Fruit fly (Drosophila melanogaster) whole organism, embryonic: Measurements from ENCODE around the gene CG13924.
A peak's percentile ranks its signal among the peaks of the same experiment; 100 is the strongest.

ENCODE experiments used
- BEAF-32 ChIP-seq: fragments of 200-800 bp; sonication (Bioruptor generic); optimal IDR thresholded peaks from 3 replicates; lab custom pipeline; 2017; ENCODE audit warnings: missing biosample characterization, missing genetic modification characterization, mild to moderate bottlenecking, moderate library complexity, missing genetic modification reagents
- CG10147 ChIP-seq: fragments of 200-800 bp; sonication (Bioruptor generic); optimal IDR thresholded peaks from 2 replicates; lab custom pipeline; 2019; ENCODE audit warnings: missing biosample characterization, mild to moderate bottlenecking, missing genetic modification characterization, moderate library complexity
- CG11695 ChIP-seq: fragments of 200-800 bp; sonication (Bioruptor generic); IDR thresholded peaks from 3 replicates; pipeline ENCODE4 v1.3.6; 2022; ENCODE audit warnings: missing biosample characterization, missing genetic modification characterization
- CG12071 ChIP-seq: fragments of 200-800 bp; sonication (Bioruptor generic); optimal IDR thresholded peaks from 3 replicates; lab custom pipeline; 2018; ENCODE audit warnings: missing biosample characterization, mild to moderate bottlenecking, missing genetic modification characterization
- CG13424 ChIP-seq: fragments of 200-800 bp; sonication (Bioruptor generic); optimal IDR thresholded peaks from 2 replicates; lab custom pipeline; 2019; ENCODE audit warnings: missing biosample characterization, mild to moderate bottlenecking, missing genetic modification characterization, moderate library complexity
- CG14014 ChIP-seq: fragments of 200-800 bp; sonication (Bioruptor generic); IDR thresholded peaks from 2 replicates; pipeline ENCODE4 v1.3.6; 2022; ENCODE audit warnings: missing biosample characterization, missing genetic modification characterization
- CG1603 ChIP-seq: fragments of 200-800 bp; sonication (Bioruptor generic); optimal IDR thresholded peaks from 2 replicates; lab custom pipeline; 2019; ENCODE audit warnings: missing biosample characterization, mild to moderate bottlenecking, missing genetic modification characterization, moderate library complexity
- CG16813 ChIP-seq: fragments of 200-800 bp; sonication (Bioruptor generic); IDR thresholded peaks from 3 replicates; pipeline ENCODE4 v1.3.6; 2022; ENCODE audit warnings: missing biosample characterization, missing genetic modification characterization; ENCODE audit not compliant: partially characterized antibody
- CG2120 ChIP-seq: fragments of 200-800 bp; sonication (Bioruptor generic); optimal IDR thresholded peaks from 3 replicates; lab custom pipeline; 2016; ENCODE audit warnings: missing biosample characterization, missing genetic modification characterization
- CG2678 ChIP-seq: fragments of 200-800 bp; sonication (Bioruptor generic); optimal IDR thresholded peaks from 3 replicates; lab custom pipeline; 2019; ENCODE audit warnings: missing biosample characterization, mild to moderate bottlenecking, missing genetic modification characterization, moderate library complexity
- CG31388 ChIP-seq: fragments of 200-800 bp; sonication (Bioruptor generic); optimal IDR thresholded peaks from 2 replicates; lab custom pipeline; 2016; ENCODE audit warnings: missing biosample characterization, missing genetic modification characterization
- CG3163 ChIP-seq: fragments of 200-800 bp; sonication (Bioruptor generic); optimal IDR thresholded peaks from 3 replicates; lab custom pipeline; 2016; ENCODE audit warnings: missing biosample characterization, missing genetic modification characterization
- CG34422 ChIP-seq: fragments of 200-800 bp; sonication (Bioruptor generic); IDR thresholded peaks from 3 replicates; pipeline ENCODE4 v1.3.6; 2022; ENCODE audit warnings: missing biosample characterization, missing genetic modification characterization
- CG6272 ChIP-seq: fragments of 200-800 bp; sonication (Bioruptor generic); IDR thresholded peaks from 2 replicates; pipeline ENCODE4 v1.3.6; 2022; ENCODE audit warnings: missing biosample characterization, missing genetic modification characterization
- CG6654 ChIP-seq: fragments of 200-800 bp; sonication (Bioruptor generic); optimal IDR thresholded peaks from 2 replicates; lab custom pipeline; 2017; ENCODE audit warnings: missing biosample characterization, mild to moderate bottlenecking, missing genetic modification characterization
- CG7745 ChIP-seq: fragments of 200-800 bp; sonication (Bioruptor generic); optimal IDR thresholded peaks from 2 replicates; lab custom pipeline; 2018; ENCODE audit warnings: missing biosample characterization, mild to moderate bottlenecking, missing genetic modification characterization, moderate library complexity
- CG8944 ChIP-seq: fragments of 200-800 bp; sonication (Bioruptor generic); optimal IDR thresholded peaks from 3 replicates; lab custom pipeline; 2016; ENCODE audit warnings: missing biosample characterization, missing genetic modification characterization
- CG9817 ChIP-seq: fragments of 200-800 bp; sonication (Bioruptor generic); optimal IDR thresholded peaks from 2 replicates; lab custom pipeline; 2018; ENCODE audit warnings: missing biosample characterization, mild to moderate bottlenecking, missing genetic modification characterization, moderate library complexity
- Dbx ChIP-seq: fragments of 200-800 bp; sonication (Bioruptor generic); IDR thresholded peaks from 3 replicates; pipeline ENCODE4 v1.3.6; 2022; ENCODE audit warnings: missing biosample characterization, missing genetic modification characterization
- Deaf1 ChIP-seq: fragments of 200-800 bp; optimal IDR thresholded peaks from 3 replicates; lab custom pipeline; 2019; ENCODE audit warnings: missing biosample characterization, mild to moderate bottlenecking, missing genetic modification characterization, moderate library complexity
- Fer2 ChIP-seq: fragments of 200-800 bp; sonication (Bioruptor generic); optimal IDR thresholded peaks from 2 replicates; lab custom pipeline; 2018; ENCODE audit warnings: missing biosample characterization, mild to moderate bottlenecking, missing genetic modification characterization, moderate library complexity
- H2.0 ChIP-seq: fragments of 200-800 bp; sonication (Bioruptor generic); IDR thresholded peaks from 2 replicates; pipeline ENCODE4 v1.3.6; 2022; ENCODE audit warnings: missing biosample characterization, missing genetic modification characterization
- HLH4C ChIP-seq: fragments of 200-800 bp; sonication (Bioruptor generic); IDR thresholded peaks from 3 replicates; pipeline ENCODE4 v1.3.6; 2022; ENCODE audit warnings: missing biosample characterization, missing genetic modification characterization; ENCODE audit not compliant: partially characterized antibody
- Hey ChIP-seq: fragments of 200-800 bp; sonication (Bioruptor generic); optimal IDR thresholded peaks from 3 replicates; lab custom pipeline; 2018; ENCODE audit warnings: missing biosample characterization, mild to moderate bottlenecking, missing genetic modification characterization
- Med ChIP-seq: fragments of 200-800 bp; sonication (Bioruptor generic); peaks from one replicate; lab custom pipeline; 2016; ENCODE audit warnings: missing biosample characterization, missing genetic modification characterization, mild to moderate bottlenecking, inconsistent platforms, moderate library complexity
- NK7.1 ChIP-seq: fragments of 200-800 bp; sonication (Bioruptor generic); optimal IDR thresholded peaks from 3 replicates; lab custom pipeline; 2016; ENCODE audit warnings: missing biosample characterization, missing genetic modification characterization
- Rfx ChIP-seq: fragments of 200-800 bp; sonication (Bioruptor generic); IDR thresholded peaks from 2 replicates; pipeline ENCODE4 v1.3.6; 2022; ENCODE audit warnings: missing biosample characterization, missing genetic modification characterization
- YL-1 ChIP-seq: fragments of 200-800 bp; sonication (Bioruptor generic); optimal IDR thresholded peaks from 3 replicates; lab custom pipeline; 2017; ENCODE audit warnings: missing biosample characterization, mild to moderate bottlenecking, missing genetic modification characterization
- ara ChIP-seq: fragments of 200-800 bp; sonication (Bioruptor generic); IDR thresholded peaks from 2 replicates; pipeline ENCODE4 v1.3.6; 2022; ENCODE audit warnings: missing biosample characterization, missing genetic modification characterization
- bsh ChIP-seq, 2 experiments: fragments of 200-800 bp; sonication (Bioruptor generic); optimal IDR thresholded peaks; 2 replicates each; lab custom pipeline; 2017 to 2018; ENCODE audit warnings: mild to moderate bottlenecking in 2 of 2, missing biosample characterization in 2 of 2, missing genetic modification characterization in 2 of 2, moderate library complexity in 1 of 2
- cad ChIP-seq: fragments of >200 bp; optimal IDR thresholded peaks from 2 replicates; lab custom pipeline; 2017; ENCODE audit warnings: missing biosample characterization, missing genetic modification characterization
- chn ChIP-seq: fragments of 200-800 bp; sonication (Bioruptor generic); optimal IDR thresholded peaks from 2 replicates; lab custom pipeline; 2016; ENCODE audit warnings: missing biosample characterization, missing genetic modification characterization
- ci ChIP-seq: fragments of 200-800 bp; sonication (Bioruptor generic); IDR thresholded peaks from 3 replicates; pipeline ENCODE4 v1.3.6; 2022; ENCODE audit warnings: missing biosample characterization, missing genetic modification characterization
- fu2 ChIP-seq: fragments of 200-800 bp; sonication (Bioruptor generic); optimal IDR thresholded peaks from 2 replicates; lab custom pipeline; 2016; ENCODE audit warnings: missing biosample characterization, missing genetic modification characterization
- gem ChIP-seq: fragments of 200-800 bp; sonication (Bioruptor generic); optimal IDR thresholded peaks from 2 replicates; lab custom pipeline; 2019; ENCODE audit warnings: missing biosample characterization, mild to moderate bottlenecking, missing genetic modification characterization, moderate library complexity
- h ChIP-seq: fragments of >200 bp; optimal IDR thresholded peaks from 2 replicates; lab custom pipeline; 2017
- ken ChIP-seq: fragments of 200-800 bp; sonication (Bioruptor generic); IDR thresholded peaks from 3 replicates; pipeline ENCODE4 v1.3.6; 2022; ENCODE audit warnings: missing biosample characterization, missing genetic modification characterization
- lab ChIP-seq: fragments of 200-800 bp; sonication (Bioruptor generic); optimal IDR thresholded peaks from 3 replicates; lab custom pipeline; 2017; ENCODE audit warnings: missing biosample characterization, missing genetic modification characterization, mild to moderate bottlenecking, moderate library complexity, missing genetic modification reagents
- lilli ChIP-seq: fragments of 200-800 bp; sonication (Bioruptor generic); optimal IDR thresholded peaks from 3 replicates; lab custom pipeline; 2016; ENCODE audit warnings: missing biosample characterization, missing genetic modification characterization
- nmo ChIP-seq: fragments of 200-800 bp; sonication (Bioruptor generic); optimal IDR thresholded peaks from 2 replicates; lab custom pipeline; 2018; ENCODE audit warnings: missing biosample characterization, mild to moderate bottlenecking, missing genetic modification characterization, moderate library complexity
- onecut ChIP-seq: fragments of 200-800 bp; sonication (Bioruptor generic); IDR thresholded peaks from 2 replicates; pipeline ENCODE4 v1.3.6; 2022; ENCODE audit warnings: missing biosample characterization, missing genetic modification characterization
- pan ChIP-seq, 4 experiments: fragments of >200 bp in 3 of 4; fragments of 200-800 bp in 1 of 4; sonication (Bioruptor generic) in 1 of 4; optimal IDR thresholded peaks in 3 of 4; IDR thresholded peaks in 1 of 4; 2 replicates each; pipeline versions ENCODE4 v1.3.6 to Lab custom; 2017 to 2022; ENCODE audit warnings: missing biosample characterization in 2 of 4, missing genetic modification characterization in 2 of 4, mixed read lengths in 1 of 4
- pfk ChIP-seq: fragments of 200-800 bp; sonication (Bioruptor generic); optimal IDR thresholded peaks from 2 replicates; lab custom pipeline; 2018; ENCODE audit warnings: missing biosample characterization, mild to moderate bottlenecking, missing genetic modification characterization, moderate library complexity
- pum ChIP-seq: fragments of 200-800 bp; sonication (Bioruptor generic); optimal IDR thresholded peaks from 2 replicates; lab custom pipeline; 2016; ENCODE audit warnings: missing biosample characterization, missing genetic modification characterization
- scrt ChIP-seq: fragments of 200-800 bp; sonication (Bioruptor generic); optimal IDR thresholded peaks from 2 replicates; lab custom pipeline; 2018; ENCODE audit warnings: missing biosample characterization, mild to moderate bottlenecking, missing genetic modification characterization, moderate library complexity
- sisA ChIP-seq: fragments of 200-800 bp; sonication (Bioruptor generic); IDR thresholded peaks from 2 replicates; pipeline ENCODE4 v1.3.6; 2022; ENCODE audit warnings: missing biosample characterization, missing genetic modification characterization
- tup ChIP-seq: fragments of 200-800 bp; sonication (Bioruptor generic); optimal IDR thresholded peaks from 2 replicates; lab custom pipeline; 2016; ENCODE audit warnings: missing biosample characterization, mild to moderate bottlenecking, missing genetic modification characterization, moderate library complexity
- wor ChIP-seq: fragments of 200-800 bp; sonication (Bioruptor generic); IDR thresholded peaks from 2 replicates; pipeline ENCODE4 v1.3.6; 2022; ENCODE audit warnings: missing biosample characterization, missing genetic modification characterization
- zen ChIP-seq: fragments of 200-800 bp; sonication (Bioruptor generic); optimal IDR thresholded peaks from 3 replicates; lab custom pipeline; 2018; ENCODE audit warnings: missing biosample characterization, mild to moderate bottlenecking, missing genetic modification characterization, moderate library complexity
- zf30C ChIP-seq: fragments of 200-800 bp; sonication (Bioruptor generic); optimal IDR thresholded peaks from 3 replicates; lab custom pipeline; 2018; ENCODE audit warnings: missing biosample characterization, mild to moderate bottlenecking, missing genetic modification characterization

CG13924 gene

dm6 chr3L:1880692-1881091 lies 10.9 kb downstream of the CG13924 start (continued):
- TF ChIP-seq nmo (no peak), h (lab: Kevin White, UChicago) (no peak), CG1603 (tag; lab: Kevin White, UChicago) (peak; percentile 13), CG3163 (GFP tag; lab: Kevin White, UChicago) (no peak), lilli (GFP tag; lab: Kevin White, UChicago) (no peak), Fer2 (no peak), CG16813 (no peak), sisA (GFP tag; lab: Robert Waterston, UW) (peak; percentile 68), CG11695 (GFP tag; lab: Robert Waterston, UW) (0 out of 3 replicates have a peak, but pooled peaks have one; percentile 41), CG34422 (GFP tag; lab: Robert Waterston, UW) (peak; percentile 48; the same call in 1 of the 3 replicates), BEAF-32 (GFP tag; lab: Kevin White, UChicago) (no peak), CG31388 (no peak), pfk (GFP tag; lab: Kevin White, UChicago) (no peak)

- TF ChIP-seq CG12071 (GFP tag; lab: Kevin White, UChicago) (peak; percentile 2), CG2678 (peak; percentile 12), tup (GFP tag; lab: Kevin White, UChicago) (no peak), pan (optimal IDR thresholded peaks at IDR 0.05; lab: Kevin White, UChicago) (no peak), pan (GFP tag; optimal IDR thresholded peaks at IDR 0.05 in 1 of 2, IDR thresholded peaks at IDR 0.05 in 1 of 2) (peak in 1 of 2 experiments; percentile 5), Dbx (GFP tag; lab: Robert Waterston, UW) (no peak), CG6272 (GFP tag; lab: Robert Waterston, UW) (no peak), CG7745 (tag; lab: Kevin White, UChicago) (no peak), BEAF-32 (GFP tag; lab: Kevin White, UChicago) (no peak), NK7.1 (no peak), HLH4C (GFP tag; lab: Robert Waterston, UW) (no peak), ken (GFP tag; lab: Robert Waterston, UW) (no peak), Deaf1 (no peak), ci (GFP tag; lab: Robert Waterston, UW) (0 out of 3 replicates have a peak, but pooled peaks have one; percentile 33), CG13424 (tag; lab: Kevin White, UChicago) (no peak), fu2 (GFP tag; lab: Kevin White, UChicago) (no peak), onecut (GFP tag; lab: Robert Waterston, UW) (peak; percentile 60), zf30C (GFP tag; lab: Kevin White, UChicago) (no peak), CG2120 (GFP tag; lab: Kevin White, UChicago) (peak; percentile 7), H2.0 (GFP tag; lab: Robert Waterston, UW) (no peak), YL-1 (GFP tag; lab: Kevin White, UChicago) (no peak), bsh (GFP tag; optimal IDR thresholded peaks at IDR 0.05; lab: Kevin White, UChicago) (no peak), Med (peak; percentile 53), chn (no peak), CG14014 (GFP tag; lab: Robert Waterston, UW) (no peak; the same call in 1 of the 2 replicates), CG6654 (GFP tag; lab: Kevin White, UChicago) (no peak), pum (GFP tag; lab: Kevin White, UChicago) (no peak), Rfx (0 out of 2 replicates have a peak, but pooled peaks have one; percentile 16), cad (no peak), ara (no peak), CG9817 (tag; lab: Kevin White, UChicago) (no peak), CG8944 (GFP tag; lab: Kevin White, UChicago) (no peak), CG10147 (GFP tag; lab: Kevin White, UChicago) (no peak), zen (tag; lab: Kevin White, UChicago) (no peak), gem (peak; percentile 3), wor (GFP tag; lab: Robert Waterston, UW) (no peak), Hey (tag; lab: Kevin White, UChicago) (no peak), scrt (GFP tag; lab: Kevin White, UChicago) (peak; percentile 2), lab (GFP tag; lab: Kevin White, UChicago) (peak; percentile 34)
These were observed 12.1 kb downstream of the CG13924 start for dm6 chr3L:1881919-1882318.
